Worm (Caenorhabditis elegans): ENCODE measurements around the gene T27E7.4.

The T27E7.4 gene

ce11 chrIV:14547292-14547691 lies 12.4 kb upstream of the T27E7.4 start:
- no peak for TF ChIP-seq unc-62 (GFP tag; optimal IDR thresholded peaks at IDR 0.05)

DNA sequence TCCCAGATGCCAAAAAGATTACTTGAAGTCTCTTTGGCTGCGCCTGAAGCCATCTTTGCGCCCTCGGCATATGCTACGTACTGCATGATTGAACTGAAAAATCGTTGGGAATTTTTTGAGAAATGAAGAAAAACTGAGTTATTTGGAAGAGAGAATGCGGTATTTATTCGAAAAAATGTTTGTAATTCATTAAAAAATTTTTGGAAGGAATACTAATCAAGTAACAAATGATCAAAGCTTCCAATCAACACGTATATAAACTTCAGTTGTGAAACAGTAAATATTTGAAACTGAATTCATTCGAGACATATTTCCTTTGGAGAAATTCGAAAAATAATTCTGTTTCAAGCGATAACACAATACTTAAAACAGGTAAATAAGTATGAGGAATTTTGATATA lies 7.7 kb upstream of the T27E7.4 start, which contains the start of gene pals-29:
Gene pals-29 (minus strand): TSS at position 101 of the 400 bp plus-strand sequence.
- TF ChIP-seq unc-62 (GFP tag; optimal IDR thresholded peaks at IDR 0.05): no peak

DNA sequence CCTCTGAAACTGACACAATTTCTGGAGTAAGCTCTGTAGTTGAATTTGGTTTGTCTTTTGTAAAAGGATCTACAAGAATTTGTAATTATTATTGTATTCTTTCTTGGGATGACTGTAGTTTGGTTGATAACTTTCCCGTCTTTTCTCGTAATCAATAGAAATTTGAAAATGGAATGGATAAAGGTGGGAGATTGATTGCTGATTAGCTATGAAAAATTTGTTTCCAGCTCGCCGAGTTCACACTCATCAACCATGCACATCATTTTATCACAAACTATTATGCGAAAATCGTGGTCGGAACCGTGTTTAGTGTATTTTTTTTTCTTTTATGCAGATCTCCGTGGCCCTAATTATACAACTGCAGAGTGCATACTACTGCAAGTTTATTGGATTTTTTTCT lies 2.0 kb upstream of the T27E7.4 start, which contains the start of gene T27E7.5:
Gene T27E7.5 (plus strand): TSS at position 253 of the 400 bp plus-strand sequence.
- TF ChIP-seq unc-62 (GFP tag; optimal IDR thresholded peaks at IDR 0.05): no peak

DNA sequence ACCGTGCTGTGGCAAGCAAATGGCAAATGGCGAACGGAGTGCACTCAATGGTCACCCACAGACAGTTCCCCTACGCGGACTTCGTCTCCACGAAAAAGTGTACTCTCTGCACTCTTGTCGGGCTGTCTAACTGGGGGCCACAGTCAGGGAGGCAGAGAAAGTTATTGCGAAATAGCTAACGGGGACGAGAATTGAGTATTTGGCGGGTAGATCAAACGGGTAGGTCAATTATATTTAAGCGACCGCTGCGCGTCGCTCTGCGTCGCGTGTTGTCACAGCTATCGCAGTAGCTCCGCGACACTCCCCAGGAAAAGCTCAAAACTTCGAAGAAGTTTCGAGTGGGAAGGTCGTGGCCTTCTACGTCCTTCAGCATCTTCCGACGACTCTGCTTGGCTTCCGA lies 2.5 kb downstream of the T27E7.4 start:
- TF ChIP-seq unc-62 (GFP tag; optimal IDR thresholded peaks at IDR 0.05): no peak

DNA sequence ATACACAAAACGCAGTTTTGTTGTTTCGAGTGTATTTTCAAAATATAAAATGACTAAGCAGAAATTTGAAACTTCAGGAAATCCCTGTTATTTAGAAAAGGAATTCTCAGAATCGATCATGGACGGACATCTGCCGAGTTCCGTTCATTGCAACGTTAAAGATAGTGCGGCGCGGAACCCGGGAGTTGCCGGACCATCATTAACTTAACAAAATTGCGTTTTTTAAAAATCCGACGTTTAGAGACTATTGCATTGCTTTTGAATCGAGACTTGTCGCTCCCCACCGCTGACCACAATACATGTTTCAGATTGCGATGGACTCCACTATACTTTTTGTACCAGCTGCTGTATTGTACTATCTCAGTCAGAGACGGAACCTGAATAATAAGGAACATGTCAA lies 4.8 kb downstream of the T27E7.4 start:
- no peak for TF ChIP-seq unc-62 (GFP tag; optimal IDR thresholded peaks at IDR 0.05)

- no peak for TF ChIP-seq unc-62 (GFP tag; optimal IDR thresholded peaks at IDR 0.05)
Measured at ce11 chrIV:14528718-14529117, 6.1 kb downstream of the T27E7.4 start, which contains the start of gene T27E7.3. T27E7.3 (plus strand) TSS chrIV:14529018.

DNA sequence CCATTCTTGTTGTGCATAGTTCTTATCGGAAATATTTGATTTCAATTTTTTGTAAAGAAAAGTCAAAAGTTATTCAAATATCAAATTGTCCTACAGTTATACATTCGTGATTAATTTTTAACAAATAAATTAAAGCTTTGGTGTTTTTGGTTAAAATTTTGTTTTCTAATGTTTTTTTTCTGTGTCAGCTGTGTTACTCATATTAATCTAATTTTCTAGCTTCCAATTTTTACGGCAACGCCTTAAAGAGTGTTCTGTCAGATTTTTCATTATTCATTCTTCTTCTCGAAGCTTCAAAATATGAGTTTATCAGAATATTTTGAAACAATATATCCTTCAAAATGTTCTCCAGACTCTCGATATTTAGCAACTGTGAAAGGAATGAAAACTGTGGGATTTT lies 11.3 kb downstream of the T27E7.4 start, which contains the start of gene srh-63:
Gene srh-63 (plus strand): TSS at position 301 of the 400 bp plus-strand sequence.
- TF ChIP-seq unc-62 (GFP tag; optimal IDR thresholded peaks at IDR 0.05): no peak

ce11 chrIV:14519423-14519822 lies 15.4 kb downstream of the T27E7.4 start, which contains the start of the genes Y57G11A.2 and T27E7.1:
Y57G11A.2 (minus strand) TSS chrIV:14519523.
T27E7.1 (plus strand) TSS chrIV:14519759.
- TF ChIP-seq unc-62 (GFP tag; optimal IDR thresholded peaks at IDR 0.05): no peak

ce11 chrIV:14515162-14515561 lies 19.7 kb downstream of the T27E7.4 start:
- no peak for TF ChIP-seq unc-62 (GFP tag; optimal IDR thresholded peaks at IDR 0.05)

DNA sequence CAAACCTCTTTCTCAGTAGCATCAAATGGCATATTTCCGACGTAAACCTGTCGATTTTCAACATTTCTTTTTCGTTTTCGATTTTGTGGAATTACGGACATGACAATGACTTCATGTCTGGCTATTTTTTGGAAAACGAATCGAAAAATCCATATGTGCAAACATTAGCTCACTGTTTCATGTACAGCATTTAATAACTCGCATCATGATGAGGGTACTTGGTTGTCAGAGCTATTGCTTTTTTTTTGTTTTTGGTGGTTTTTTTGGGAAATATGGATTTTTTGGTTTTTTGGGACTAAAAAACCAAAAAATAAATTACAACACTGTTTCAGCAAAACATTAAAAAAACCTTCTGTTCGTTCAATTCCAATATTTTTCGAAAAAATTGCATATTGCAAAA lies 22.5 kb downstream of the T27E7.4 start, which contains the start of gene Y57G11A.5:
Gene Y57G11A.5 (minus strand): TSS at position 101 of the 400 bp plus-strand sequence.
- no peak for TF ChIP-seq unc-62 (GFP tag; optimal IDR thresholded peaks at IDR 0.05)

DNA sequence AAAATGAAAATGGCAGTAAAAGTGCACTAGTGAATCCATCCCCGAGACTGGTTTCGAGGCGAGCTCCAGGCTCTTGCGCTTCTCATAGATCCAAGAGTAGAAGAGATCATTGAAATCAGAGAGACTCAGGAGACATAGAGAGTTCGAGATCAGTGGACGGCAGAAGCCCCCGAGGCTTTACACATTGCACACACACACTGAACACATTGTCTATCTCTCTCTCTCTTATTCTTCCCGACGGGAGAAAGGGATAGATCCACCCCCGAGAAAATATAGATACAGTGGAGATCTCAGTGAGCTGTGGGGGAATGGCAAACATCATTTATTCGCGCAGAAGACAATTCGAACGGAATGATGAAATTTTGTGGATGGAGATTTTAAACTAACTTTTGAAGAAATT lies 27.9 kb downstream of the T27E7.4 start:
- no peak for TF ChIP-seq unc-62 (GFP tag; optimal IDR thresholded peaks at IDR 0.05)

ce11 chrIV:14506042-14506441 lies 28.8 kb downstream of the T27E7.4 start:
- no peak for TF ChIP-seq unc-62 (GFP tag; optimal IDR thresholded peaks at IDR 0.05)

DNA sequence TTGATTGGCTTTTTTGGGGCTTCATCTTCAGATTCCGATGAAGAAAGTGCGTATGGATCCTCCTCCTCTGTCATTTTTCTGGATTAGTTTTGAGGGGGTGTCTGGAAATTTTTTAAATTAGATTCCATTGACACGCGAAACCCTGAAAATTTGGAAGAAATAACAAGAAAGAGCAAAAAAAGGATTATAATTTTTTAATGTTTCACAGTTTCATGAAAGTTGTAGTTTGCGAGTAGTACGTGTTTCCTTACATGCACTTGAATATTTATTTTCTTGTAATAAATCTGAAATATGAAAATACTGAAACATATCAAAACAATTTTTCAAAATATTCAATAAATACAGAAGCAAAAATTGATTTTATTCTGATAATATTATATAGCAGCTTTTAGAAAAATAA lies 29.8 kb downstream of the T27E7.4 start, which contains the start of gene tag-273:
Gene tag-273 (minus strand): TSS at position 101 of the 400 bp plus-strand sequence.
- no peak for TF ChIP-seq unc-62 (GFP tag; optimal IDR thresholded peaks at IDR 0.05)

- no peak for TF ChIP-seq unc-62 (GFP tag; optimal IDR thresholded peaks at IDR 0.05)
Measured at ce11 chrIV:14496494-14496893, 38.4 kb downstream of the T27E7.4 start.

- TF ChIP-seq unc-62 (GFP tag; optimal IDR thresholded peaks at IDR 0.05): no peak
Measured at ce11 chrIV:14495474-14495873, 39.4 kb downstream of the T27E7.4 start.

ce11 chrIV:14491135-14491534 lies 43.7 kb downstream of the T27E7.4 start:
- TF ChIP-seq unc-62 (GFP tag; optimal IDR thresholded peaks at IDR 0.05): no peak
